Fruit fly (Drosophila melanogaster) whole organism, embryonic: ENCODE measurements around the gene CG43737.

ENCODE experiments used
- CG12391 ChIP-seq: fragments of 200-800 bp; sonication (Bioruptor generic); optimal IDR thresholded peaks from 3 replicates; lab custom pipeline; 2018; ENCODE audit warnings: missing biosample characterization, mild to moderate bottlenecking, missing genetic modification characterization, moderate library complexity
- CG32767 ChIP-seq: fragments of 200-800 bp; sonication (Bioruptor generic); IDR thresholded peaks from 2 replicates; pipeline ENCODE4 v1.3.6; 2022; ENCODE audit warnings: missing biosample characterization, missing genetic modification characterization
- CG8478 ChIP-seq: fragments of >200 bp; optimal IDR thresholded peaks from 2 replicates; lab custom pipeline; 2018
- CG8944 ChIP-seq: fragments of 200-800 bp; sonication (Bioruptor generic); optimal IDR thresholded peaks from 3 replicates; lab custom pipeline; 2016; ENCODE audit warnings: missing biosample characterization, missing genetic modification characterization
- Ravus ChIP-seq: fragments of 200-800 bp; sonication (Bioruptor generic); IDR thresholded peaks from 2 replicates; pipeline ENCODE4 v1.3.6; 2022; ENCODE audit warnings: missing biosample characterization, missing genetic modification characterization
- da ChIP-seq: fragments of 200-800 bp; sonication (Bioruptor generic); optimal IDR thresholded peaks from 2 replicates; lab custom pipeline; 2016; ENCODE audit warnings: missing biosample characterization, missing genetic modification characterization
- fd3F ChIP-seq: fragments of 200-800 bp; sonication (Bioruptor generic); optimal IDR thresholded peaks from 2 replicates; lab custom pipeline; 2018; ENCODE audit warnings: missing biosample characterization, mild to moderate bottlenecking, missing genetic modification characterization, moderate library complexity
- gsb ChIP-seq: fragments of 200-800 bp; sonication (Bioruptor generic); IDR thresholded peaks from 2 replicates; pipeline ENCODE4 v1.3.6; 2022; ENCODE audit warnings: missing biosample characterization, missing genetic modification characterization
- h ChIP-seq: fragments of >200 bp; optimal IDR thresholded peaks from 2 replicates; lab custom pipeline; 2017
- sc ChIP-seq, 3 experiments: fragments of >200 bp in 2 of 3; fragments of 200-800 bp in 1 of 3; sonication (Bioruptor generic) in 1 of 3; optimal IDR thresholded peaks; 2 replicates in 2 of 3; 3 replicates in 1 of 3; lab custom pipeline; 2017; ENCODE audit warnings: mild to moderate bottlenecking in 1 of 3, missing biosample characterization in 1 of 3, missing genetic modification characterization in 1 of 3, missing genetic modification reagents in 1 of 3
- twi ChIP-seq: fragments of 200-800 bp; optimal IDR thresholded peaks from 2 replicates; lab custom pipeline; 2019; ENCODE audit warnings: missing biosample characterization, mild to moderate bottlenecking, missing genetic modification characterization, moderate library complexity

- TF ChIP-seq CG32767 (GFP tag; lab: Robert Waterston, UW) (no peak), da (GFP tag; lab: Kevin White, UChicago) (no peak), sc (optimal IDR thresholded peaks at IDR 0.05; lab: Kevin White, UChicago) (no peak), sc (GFP tag; optimal IDR thresholded peaks at IDR 0.05; lab: Kevin White, UChicago) (no peak), h (lab: Kevin White, UChicago) (no peak), twi (tag; lab: Kevin White, UChicago) (no peak), fd3F (GFP tag; lab: Kevin White, UChicago) (no peak), CG12391 (tag; lab: Kevin White, UChicago) (no peak), CG8944 (no peak), Ravus (GFP tag; lab: Robert Waterston, UW) (no peak), gsb (GFP tag; lab: Robert Waterston, UW) (no peak), CG8478 (no peak)
These were observed 60.0 kb downstream of the CG43737 start for dm6 chrX:15235252-15235651.
